Worm (Caenorhabditis elegans): ENCODE measurements around the gene Y43E12A.3.

- no peak for TF ChIP-seq fos-1 (tag; optimal IDR thresholded peaks at IDR 0.05)
- TF ChIP-seq lin-39 (tag; optimal IDR thresholded peaks at IDR 0.05): no peak
Observed at ce11 chrIV:10979689-10980088, 8.0 kb upstream of the Y43E12A.3 start.
